Worm (Caenorhabditis elegans) whole organism, young adult: ENCODE results near the gene K08B12.3.

Experiments
- B0019.2 ChIP-seq: fragments of 200-800 bp; sonication (Bioruptor generic); conservative IDR thresholded peaks from 2 replicates; pipeline ENCODE4 v1.3.6; 2022; ENCODE audit warnings: missing genetic modification reagents, missing genetic modification characterization, missing compliant biosample characterization
- C06A6.2 ChIP-seq: fragments of 200-800 bp; sonication (Bioruptor generic); conservative IDR thresholded peaks from 2 replicates; pipeline ENCODE4 v1.3.6; 2022; ENCODE audit warnings: missing genetic modification characterization, missing compliant biosample characterization
- F10E7.11 ChIP-seq: sonication (generic microtip); optimal IDR thresholded peaks from 2 replicates; lab custom pipeline; 2017; ENCODE audit warnings: mild to moderate bottlenecking, missing genetic modification characterization, moderate library complexity, missing compliant biosample characterization
- F22D6.2 ChIP-seq: sonication (generic microtip); optimal IDR thresholded peaks from 2 replicates; lab custom pipeline; 2016; ENCODE audit warnings: mild to moderate bottlenecking, missing genetic modification characterization, missing compliant biosample characterization
- F33H1.4 ChIP-seq: fragments of 200-800 bp; sonication (Bioruptor generic); IDR thresholded peaks from 2 replicates; pipeline ENCODE4 v1.3.6; 2022; ENCODE audit warnings: missing genetic modification reagents, missing genetic modification characterization, missing compliant biosample characterization
- K11D2.4 ChIP-seq: fragments of 200-800 bp; sonication (Bioruptor generic); IDR thresholded peaks from 2 replicates; pipeline ENCODE4 v1.3.6; 2022; ENCODE audit warnings: missing genetic modification reagents, missing genetic modification characterization, missing compliant biosample characterization
- aptf-3 ChIP-seq: fragments of 200-800 bp; sonication (Bioruptor generic); IDR thresholded peaks from 2 replicates; pipeline ENCODE4 v1.3.6; 2022; ENCODE audit warnings: missing genetic modification characterization, missing compliant biosample characterization
- atf-7 ChIP-seq: sonication (generic microtip); optimal IDR thresholded peaks from 2 replicates; lab custom pipeline; 2017; ENCODE audit warnings: mild to moderate bottlenecking, missing genetic modification characterization, missing compliant biosample characterization
- bed-1 ChIP-seq: fragments of 200-800 bp; sonication (Bioruptor generic); IDR thresholded peaks from 2 replicates; pipeline ENCODE4 v1.3.6; 2022; ENCODE audit warnings: missing genetic modification reagents, missing genetic modification characterization, missing compliant biosample characterization
- cebp-2 ChIP-seq: fragments of 200-800 bp; sonication (Bioruptor generic); IDR thresholded peaks from 2 replicates; pipeline ENCODE4 v1.3.6; 2022; ENCODE audit warnings: missing genetic modification characterization, missing compliant biosample characterization
- ceh-100 ChIP-seq: fragments of 200-800 bp; sonication (Bioruptor generic); IDR thresholded peaks from 2 replicates; pipeline ENCODE4 v1.3.6; 2022; ENCODE audit warnings: missing genetic modification reagents, missing genetic modification characterization, missing compliant biosample characterization
- ceh-27 ChIP-seq: fragments of 200-800 bp; sonication (Bioruptor generic); optimal IDR thresholded peaks from 2 replicates; lab custom pipeline; 2018; ENCODE audit warnings: mild to moderate bottlenecking, missing genetic modification characterization, moderate library complexity, missing compliant biosample characterization
- ceh-79 ChIP-seq: sonication (generic microtip); optimal IDR thresholded peaks from 2 replicates; lab custom pipeline; 2017; ENCODE audit warnings: mild to moderate bottlenecking, missing genetic modification characterization, missing compliant biosample characterization
- ceh-91 ChIP-seq: fragments of 200-800 bp; sonication (Bioruptor generic); IDR thresholded peaks from 2 replicates; pipeline ENCODE4 v1.3.6; 2022; ENCODE audit warnings: missing genetic modification reagents, missing genetic modification characterization, missing compliant biosample characterization
- die-1 ChIP-seq: sonication (generic microtip); optimal IDR thresholded peaks from 2 replicates; lab custom pipeline; 2016; ENCODE audit warnings: missing genotype, mild to moderate bottlenecking, missing genetic modification characterization, missing compliant biosample characterization
- egl-18 ChIP-seq: fragments of 200-800 bp; sonication (Bioruptor generic); IDR thresholded peaks from 2 replicates; pipeline ENCODE4 v1.3.6; 2022; ENCODE audit warnings: missing genetic modification reagents, missing genetic modification characterization, missing compliant biosample characterization
- egrh-3 ChIP-seq: fragments of 200-800 bp; sonication (Bioruptor generic); IDR thresholded peaks from 2 replicates; pipeline ENCODE4 v1.3.6; 2022; ENCODE audit warnings: missing genetic modification reagents, missing genetic modification characterization, missing compliant biosample characterization
- gei-17 ChIP-seq: fragments of 200-800 bp; sonication (Bioruptor generic); optimal IDR thresholded peaks from 2 replicates; lab custom pipeline; 2018; ENCODE audit warnings: mild to moderate bottlenecking, missing genetic modification characterization, missing compliant biosample characterization
- hlh-12 ChIP-seq: sonication (generic microtip); optimal IDR thresholded peaks from 2 replicates; lab custom pipeline; 2016; ENCODE audit warnings: missing genetic modification characterization, missing compliant biosample characterization
- hmg-1.2 ChIP-seq: fragments of 200-800 bp; sonication (Bioruptor generic); IDR thresholded peaks from 2 replicates; pipeline ENCODE4 v1.3.6; 2022; ENCODE audit warnings: missing genetic modification reagents, missing genetic modification characterization, missing compliant biosample characterization
- hsf-1 ChIP-seq: fragments of 200-800 bp; sonication (Bioruptor generic); IDR thresholded peaks from 2 replicates; pipeline ENCODE4 v1.3.6; 2022; ENCODE audit warnings: missing genetic modification reagents, missing genetic modification characterization, missing compliant biosample characterization
- lir-1 ChIP-seq: fragments of 200-800 bp; sonication (Bioruptor generic); conservative IDR thresholded peaks from 2 replicates; pipeline ENCODE4 v1.3.6; 2022; ENCODE audit warnings: missing genetic modification reagents, missing genetic modification characterization, missing compliant biosample characterization
- madf-6 ChIP-seq: fragments of 200-800 bp; sonication (Bioruptor generic); IDR thresholded peaks from 2 replicates; pipeline ENCODE4 v1.3.6; 2022; ENCODE audit warnings: missing genetic modification reagents, missing genetic modification characterization, missing compliant biosample characterization
- mes-4 ChIP-seq: sonication (generic microtip); optimal IDR thresholded peaks from 2 replicates; lab custom pipeline; 2016; ENCODE audit warnings: missing genotype, missing genetic modification characterization, missing compliant biosample characterization
- nfyb-1 ChIP-seq: fragments of 200-800 bp; sonication (Bioruptor generic); IDR thresholded peaks from 2 replicates; pipeline ENCODE4 v1.3.6; 2022; ENCODE audit warnings: missing genetic modification reagents, missing genetic modification characterization, missing compliant biosample characterization
- nhr-80 ChIP-seq: sonication (generic microtip); optimal IDR thresholded peaks from 2 replicates; lab custom pipeline; 2016; ENCODE audit warnings: missing genetic modification characterization, missing compliant biosample characterization
- nhr-90 ChIP-seq: sonication (generic microtip); optimal IDR thresholded peaks from 2 replicates; lab custom pipeline; 2016; ENCODE audit warnings: missing genotype, mild to moderate bottlenecking, missing genetic modification characterization, missing compliant biosample characterization
- rcor-1 ChIP-seq: fragments of 200-800 bp; sonication (Bioruptor generic); IDR thresholded peaks from 2 replicates; pipeline ENCODE4 v1.3.6; 2022; ENCODE audit warnings: missing genetic modification reagents, missing genetic modification characterization, missing compliant biosample characterization
- tbx-9 ChIP-seq: sonication (generic microtip); optimal IDR thresholded peaks from 2 replicates; lab custom pipeline; 2016; ENCODE audit warnings: borderline replicate concordance, missing genetic modification characterization, inconsistent platforms, missing compliant biosample characterization
- unc-130 ChIP-seq: sonication (generic microtip); optimal IDR thresholded peaks from 2 replicates; lab custom pipeline; 2016; ENCODE audit warnings: missing genetic modification reagents, missing genetic modification characterization, missing compliant biosample characterization
- xnd-1 ChIP-seq: sonication (generic microtip); optimal IDR thresholded peaks from 2 replicates; lab custom pipeline; 2016; ENCODE audit warnings: missing genotype, missing genetic modification reagents, missing genetic modification characterization, missing compliant biosample characterization
- zfh-2 ChIP-seq: fragments of 200-800 bp; sonication (Bioruptor generic); conservative IDR thresholded peaks from 2 replicates; pipeline ENCODE4 v1.3.6; 2022; ENCODE audit warnings: missing genetic modification reagents, missing genetic modification characterization, missing compliant biosample characterization

The K08B12.3 gene

DNA sequence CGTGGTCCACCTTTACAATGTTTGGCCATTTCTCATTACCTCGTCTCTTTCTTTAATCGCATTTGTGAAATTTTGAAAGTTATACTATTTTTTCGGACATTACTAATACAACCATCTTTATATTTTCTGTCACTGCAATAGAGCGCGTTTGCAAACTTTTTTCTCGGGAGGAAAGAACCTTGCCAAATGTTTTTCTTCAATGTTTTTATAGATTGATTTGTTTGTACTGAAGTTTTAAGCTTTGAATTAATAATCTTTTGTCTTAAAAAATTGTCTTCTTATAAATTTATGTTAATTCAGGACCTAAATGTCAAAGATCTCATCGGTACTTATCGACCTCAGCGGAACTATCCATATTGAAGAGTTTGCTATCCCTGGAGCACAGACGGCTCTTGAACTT, at the start of gene K08B12.3:
TSS of gene K08B12.3 (plus strand) at position 301 of the 400 bp plus-strand sequence.
- TF ChIP-seq cebp-2 = no peak
- TF ChIP-seq bed-1 = no peak
- no peak for TF ChIP-seq C06A6.2
- TF ChIP-seq nhr-90 (tag; lab: Kevin White, UChicago) = no peak
- TF ChIP-seq tbx-9 = no peak
- no peak for TF ChIP-seq nfyb-1 (GFP tag; lab: Robert Waterston, UW)
- no peak for TF ChIP-seq F22D6.2 (tag; lab: Kevin White, UChicago)
- no peak for TF ChIP-seq lir-1 (GFP tag; lab: Robert Waterston, UW)
- TF ChIP-seq rcor-1 (GFP tag; lab: Robert Waterston, UW) = no peak
- no peak for TF ChIP-seq xnd-1 (tag; lab: Kevin White, UChicago)
- TF ChIP-seq ceh-27 (GFP tag; lab: Kevin White, UChicago) = no peak
- TF ChIP-seq unc-130 = no peak

DNA sequence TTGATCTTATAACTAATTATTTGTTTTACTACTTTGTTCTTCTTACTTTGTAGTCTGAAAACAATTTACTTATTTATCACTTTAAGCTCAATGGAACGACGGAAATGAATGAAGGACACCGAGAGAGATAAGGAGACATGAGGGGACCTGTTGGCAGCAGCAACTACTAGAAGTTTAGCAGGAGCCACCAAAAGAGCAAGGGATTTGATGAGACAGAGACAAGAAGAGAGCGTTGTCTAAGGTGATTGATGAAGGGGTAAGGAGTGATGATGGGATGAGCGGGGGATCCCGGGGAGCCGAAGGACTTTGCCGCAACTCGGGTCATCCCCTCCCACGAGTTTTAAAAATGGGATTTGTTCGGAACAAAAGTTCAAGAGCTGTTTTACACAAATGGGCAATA, 32.4 kb upstream of the K08B12.3 start, which contains the start of gene ttn-1:
TSS of gene ttn-1 (minus strand) at position 60 of the 400 bp plus-strand sequence.
- TF ChIP-seq egl-18 (GFP tag; lab: Robert Waterston, UW) (0 out of 2 replicates have a peak, but pooled peaks have one; percentile 62), nhr-80 (no peak)

DNA sequence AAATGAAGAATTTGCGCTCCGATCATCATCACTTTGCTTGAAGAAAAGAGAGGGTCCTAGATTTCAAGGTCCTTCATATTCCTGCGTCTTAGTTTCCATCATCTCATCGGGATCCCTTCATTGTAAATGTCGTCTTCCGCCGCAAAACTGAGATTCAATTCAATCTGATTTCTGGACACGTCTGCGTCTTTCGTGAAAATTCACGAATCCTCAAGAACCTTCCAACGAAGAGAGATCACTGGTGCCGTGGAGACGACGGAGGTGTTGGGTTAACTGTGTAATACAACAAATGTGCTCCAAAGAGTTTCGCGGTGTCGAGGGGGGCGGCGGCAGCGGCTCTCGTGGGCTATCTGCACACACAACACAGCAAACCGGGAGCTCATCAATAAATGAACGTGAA, 30.9 kb upstream of the K08B12.3 start:
- TF ChIP-seq zfh-2 (GFP tag; lab: Robert Waterston, UW) (0 out of 2 replicates have a peak, but pooled peaks have one; percentile 25), F33H1.4 (GFP tag; lab: Robert Waterston, UW) (no peak), unc-130 (no peak), hmg-1.2 (GFP tag; lab: Robert Waterston, UW) (peak; percentile 11; the same call in 1 of the 2 replicates)

DNA sequence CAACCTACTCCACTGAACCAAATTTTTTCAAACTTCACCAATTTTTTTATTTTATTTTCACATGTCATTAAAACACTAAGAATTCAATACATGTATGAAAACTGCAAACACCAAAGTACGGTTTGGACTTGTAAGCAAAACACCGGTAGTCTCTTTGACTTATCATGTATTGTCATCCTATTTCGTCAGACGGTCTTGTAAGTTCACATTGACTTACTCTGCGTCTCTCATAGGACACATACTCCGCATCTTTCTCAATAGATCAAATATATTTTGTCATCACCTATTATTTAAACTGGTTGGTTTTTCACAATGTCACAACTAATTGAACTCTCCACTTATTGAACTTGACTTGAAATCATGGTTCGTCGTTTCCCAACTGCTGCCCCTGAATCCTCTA, 28.5 kb upstream of the K08B12.3 start, which contains the start of gene W06H8.2:
TSS of gene W06H8.2 (plus strand) at position 258 of the 400 bp plus-strand sequence.
- TF ChIP-seq die-1 (no peak), egl-18 (GFP tag; lab: Robert Waterston, UW) (no peak), atf-7 (tag; lab: Kevin White, UChicago) (no peak), gei-17 (GFP tag; lab: Kevin White, UChicago) (no peak), mes-4 (no peak), hsf-1 (no peak), B0019.2 (no peak)
- TF ChIP-seq, all 124 proteins: peak for 0

DNA sequence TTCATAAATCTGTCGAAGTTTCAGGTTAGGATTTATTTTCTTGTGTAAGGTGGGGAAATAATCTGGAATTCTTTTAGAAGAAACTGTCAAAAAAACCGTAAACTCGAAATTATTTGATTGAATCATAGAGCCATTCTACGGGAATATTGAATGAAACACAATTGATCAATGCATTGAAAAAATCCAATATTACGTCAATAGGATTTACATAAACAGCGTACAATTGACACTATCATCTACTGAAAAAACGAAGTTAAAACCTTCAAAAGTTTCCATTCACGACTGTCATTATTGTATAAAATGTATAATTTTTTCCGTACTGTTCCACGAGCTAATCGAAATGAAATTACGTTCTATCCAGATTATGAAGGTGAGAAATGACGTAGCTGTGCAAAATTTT, 26.4 kb upstream of the K08B12.3 start, which contains the start of gene rme-1:
TSS of gene rme-1 (plus strand) at position 301 of the 400 bp plus-strand sequence.
- TF ChIP-seq hlh-12 (tag; lab: Kevin White, UChicago) (no peak), egrh-3 (GFP tag; lab: Robert Waterston, UW) (no peak), madf-6 (no peak), ceh-79 (tag; lab: Kevin White, UChicago) (no peak), aptf-3 (no peak), gei-17 (GFP tag; lab: Kevin White, UChicago) (no peak), F10E7.11 (no peak), K11D2.4 (GFP tag; lab: Robert Waterston, UW) (no peak), ceh-91 (GFP tag; lab: Robert Waterston, UW) (no peak), ceh-100 (GFP tag; lab: Robert Waterston, UW) (no peak)
